Fruit fly (Drosophila melanogaster) whole organism, embryonic: ENCODE results near the gene CG7546.
A peak's percentile ranks its signal among the peaks of the same experiment; 100 is the strongest.
"Not testable (repeated sequence)": the region's sequence is repeated elsewhere in the genome, so short reads cannot be mapped to it uniquely, and the experiment has no call there.

Experiments used
- Atf6 ChIP-seq: fragments of 200-800 bp; sonication (Bioruptor generic); IDR thresholded peaks from 2 replicates; pipeline ENCODE4 v1.3.6; 2022; ENCODE audit warnings: missing biosample characterization, missing genetic modification characterization
- B-H2 ChIP-seq: fragments of 200-800 bp; sonication (Bioruptor generic); optimal IDR thresholded peaks from 2 replicates; lab custom pipeline; 2018; ENCODE audit warnings: missing biosample characterization, mild to moderate bottlenecking, missing genetic modification characterization
- CG10321 ChIP-seq: fragments of 200-800 bp; sonication (Bioruptor generic); IDR thresholded peaks from 2 replicates; pipeline ENCODE4 v1.3.6; 2022; ENCODE audit warnings: missing biosample characterization, missing genetic modification characterization
- CG11504 ChIP-seq: fragments of 200-800 bp; sonication (Bioruptor generic); optimal IDR thresholded peaks from 3 replicates; lab custom pipeline; 2019; ENCODE audit warnings: missing biosample characterization, mild to moderate bottlenecking, missing genetic modification characterization, moderate library complexity
- CG12219 ChIP-seq: fragments of 200-800 bp; sonication (Bioruptor generic); optimal IDR thresholded peaks from 3 replicates; lab custom pipeline; 2018; ENCODE audit warnings: missing biosample characterization, mild to moderate bottlenecking, missing genetic modification characterization
- CG12299 ChIP-seq: fragments of 200-800 bp; sonication (Bioruptor generic); optimal IDR thresholded peaks from 2 replicates; lab custom pipeline; 2018; ENCODE audit warnings: missing biosample characterization, mild to moderate bottlenecking, missing genetic modification characterization
- CG14441 ChIP-seq: fragments of 200-800 bp; sonication (Bioruptor generic); IDR thresholded peaks from 2 replicates; pipeline ENCODE4 v1.3.6; 2022; ENCODE audit warnings: missing biosample characterization, missing genetic modification characterization
- CG1529 ChIP-seq: fragments of 200-800 bp; sonication (Bioruptor generic); optimal IDR thresholded peaks from 3 replicates; lab custom pipeline; 2018; ENCODE audit warnings: missing biosample characterization, missing genetic modification characterization
- CG15479 ChIP-seq: fragments of 200-800 bp; sonication (Bioruptor generic); optimal IDR thresholded peaks from 3 replicates; lab custom pipeline; 2019; ENCODE audit warnings: missing biosample characterization, mild to moderate bottlenecking, missing genetic modification characterization, moderate library complexity
- CG1602 ChIP-seq: fragments of 200-800 bp; sonication (Bioruptor generic); optimal IDR thresholded peaks from 3 replicates; lab custom pipeline; 2016; ENCODE audit warnings: missing biosample characterization, missing genetic modification characterization
- CG16813 ChIP-seq: fragments of 200-800 bp; sonication (Bioruptor generic); IDR thresholded peaks from 3 replicates; pipeline ENCODE4 v1.3.6; 2022; ENCODE audit warnings: missing biosample characterization, missing genetic modification characterization; ENCODE audit not compliant: partially characterized antibody
- CG17359 ChIP-seq: fragments of 200-800 bp; sonication (Bioruptor generic); optimal IDR thresholded peaks from 3 replicates; lab custom pipeline; 2018; ENCODE audit warnings: missing biosample characterization, mild to moderate bottlenecking, missing genetic modification characterization, moderate library complexity
- CG2199 ChIP-seq: fragments of 200-800 bp; sonication (Bioruptor generic); IDR thresholded peaks from 3 replicates; pipeline ENCODE4 v1.3.6; 2022; ENCODE audit warnings: missing biosample characterization, missing genetic modification characterization
- CG2889 ChIP-seq: fragments of 200-800 bp; sonication (Bioruptor generic); IDR thresholded peaks from 3 replicates; pipeline ENCODE4 v1.3.6; 2022; ENCODE audit warnings: missing biosample characterization, missing genetic modification characterization
- CG30020 ChIP-seq: fragments of 200-800 bp; optimal IDR thresholded peaks from 2 replicates; lab custom pipeline; 2019; ENCODE audit warnings: missing biosample characterization, mild to moderate bottlenecking, missing genetic modification characterization, moderate library complexity
- CG33213 ChIP-seq: fragments of 200-800 bp; sonication (Bioruptor generic); optimal IDR thresholded peaks from 3 replicates; lab custom pipeline; 2016; ENCODE audit warnings: missing biosample characterization, missing genetic modification characterization
- CG3847 ChIP-seq: fragments of 200-800 bp; sonication (Bioruptor generic); IDR thresholded peaks from 2 replicates; pipeline ENCODE4 v1.3.6; 2022; ENCODE audit warnings: missing biosample characterization, missing genetic modification characterization
- CG42726 ChIP-seq: fragments of 200-800 bp; sonication (Bioruptor generic); IDR thresholded peaks from 2 replicates; pipeline ENCODE4 v1.3.6; 2022; ENCODE audit warnings: missing biosample characterization, missing genetic modification characterization; ENCODE audit not compliant: partially characterized antibody
- CG7839 ChIP-seq: fragments of 200-800 bp; sonication (Bioruptor generic); optimal IDR thresholded peaks from 3 replicates; lab custom pipeline; 2018; ENCODE audit warnings: missing biosample characterization, mild to moderate bottlenecking, missing genetic modification characterization, moderate library complexity
- CG8089 ChIP-seq: fragments of 200-800 bp; sonication (Bioruptor generic); optimal IDR thresholded peaks from 3 replicates; lab custom pipeline; 2016; ENCODE audit warnings: missing biosample characterization, missing genetic modification characterization
- Dbx ChIP-seq: fragments of 200-800 bp; sonication (Bioruptor generic); IDR thresholded peaks from 3 replicates; pipeline ENCODE4 v1.3.6; 2022; ENCODE audit warnings: missing biosample characterization, missing genetic modification characterization
- Dp ChIP-seq: fragments of 200-800 bp; sonication (Bioruptor generic); optimal IDR thresholded peaks from 2 replicates; lab custom pipeline; 2018; ENCODE audit warnings: missing biosample characterization, mild to moderate bottlenecking, missing genetic modification characterization, moderate library complexity
- Dref ChIP-seq: fragments of 200-800 bp; sonication (Bioruptor generic); IDR thresholded peaks from 2 replicates; pipeline ENCODE4 v1.3.6; 2022; ENCODE audit warnings: missing biosample characterization, missing genetic modification characterization
- Eip74EF ChIP-seq, 2 experiments: fragments of 200-800 bp in 1 of 2; fragments of >200 bp in 1 of 2; sonication (Bioruptor generic) in 1 of 2; optimal IDR thresholded peaks; 2 replicates each; lab custom pipeline; 2017 to 2019; ENCODE audit warnings: missing biosample characterization in 2 of 2, missing genetic modification characterization in 2 of 2, mild to moderate bottlenecking in 1 of 2, moderate library complexity in 1 of 2
- Ets65A ChIP-seq: fragments of 200-800 bp; sonication (Bioruptor generic); peaks from one replicate; lab custom pipeline; 2016; ENCODE audit warnings: missing biosample characterization, missing genetic modification characterization
- Hand ChIP-seq: fragments of 200-800 bp; sonication (Bioruptor generic); optimal IDR thresholded peaks from 2 replicates; lab custom pipeline; 2017; ENCODE audit warnings: mild to moderate bottlenecking, missing biosample characterization, missing genetic modification reagents, missing genetic modification characterization
- Hey ChIP-seq: fragments of 200-800 bp; sonication (Bioruptor generic); optimal IDR thresholded peaks from 3 replicates; lab custom pipeline; 2018; ENCODE audit warnings: missing biosample characterization, mild to moderate bottlenecking, missing genetic modification characterization
- MESR4 ChIP-seq: fragments of 200-800 bp; sonication (Bioruptor generic); optimal IDR thresholded peaks from 2 replicates; lab custom pipeline; 2018; ENCODE audit warnings: missing biosample characterization, mild to moderate bottlenecking, missing genetic modification characterization, moderate library complexity
- Nf-YA ChIP-seq: fragments of 200-800 bp; sonication (Bioruptor generic); IDR thresholded peaks from 2 replicates; pipeline ENCODE4 v1.3.6; 2022; ENCODE audit warnings: missing biosample characterization, missing genetic modification characterization
- Nf-YC ChIP-seq: fragments of 200-800 bp; optimal IDR thresholded peaks from 3 replicates; lab custom pipeline; 2019; ENCODE audit warnings: missing biosample characterization, mild to moderate bottlenecking, missing genetic modification characterization, moderate library complexity
- Side ChIP-seq: fragments of 200-800 bp; sonication (Bioruptor generic); optimal IDR thresholded peaks from 2 replicates; lab custom pipeline; 2016; ENCODE audit warnings: missing biosample characterization, missing genetic modification characterization
- crol ChIP-seq: fragments of 200-800 bp; sonication (Bioruptor generic); IDR thresholded peaks from 2 replicates; pipeline ENCODE4 v1.3.6; 2022; ENCODE audit warnings: missing biosample characterization, missing genetic modification characterization
- dpn ChIP-seq, 2 experiments: fragments of 200-800 bp; sonication (Bioruptor generic); optimal IDR thresholded peaks; 3 replicates each; lab custom pipeline; 2016; ENCODE audit warnings: missing biosample characterization in 2 of 2, missing genetic modification characterization in 2 of 2
- eve ChIP-seq, 2 experiments: fragments of >200 bp; optimal IDR thresholded peaks; 2 replicates each; lab custom pipeline; 2017; ENCODE audit warnings: missing biosample characterization in 2 of 2, missing genetic modification characterization in 2 of 2
- hb ChIP-seq: fragments of 200-800 bp; sonication (Bioruptor generic); IDR thresholded peaks from 3 replicates; pipeline ENCODE4 v1.3.6; 2022; ENCODE audit warnings: missing biosample characterization, missing genetic modification characterization; ENCODE audit not compliant: partially characterized antibody
- jing ChIP-seq: fragments of 200-800 bp; sonication (Bioruptor generic); optimal IDR thresholded peaks from 2 replicates; lab custom pipeline; 2018; ENCODE audit warnings: missing biosample characterization, mild to moderate bottlenecking, missing genetic modification characterization
- lov ChIP-seq, 2 experiments: fragments of 200-800 bp in 1 of 2; fragments of >200 bp in 1 of 2; sonication (Bioruptor generic) in 1 of 2; IDR thresholded peaks in 1 of 2; optimal IDR thresholded peaks in 1 of 2; 2 replicates in 1 of 2; 3 replicates in 1 of 2; pipeline versions ENCODE4 v1.3.6 to Lab custom; 2017 to 2022; ENCODE audit warnings: missing biosample characterization in 1 of 2, missing genetic modification characterization in 1 of 2
- sna ChIP-seq: fragments of 200-800 bp; sonication (Bioruptor generic); IDR thresholded peaks from 2 replicates; pipeline ENCODE4 v1.3.6; 2022; ENCODE audit warnings: missing biosample characterization, missing genetic modification characterization; ENCODE audit not compliant: partially characterized antibody
- ssp ChIP-seq: fragments of 200-800 bp; sonication (Bioruptor generic); IDR thresholded peaks from 2 replicates; pipeline ENCODE4 v1.3.6; 2022; ENCODE audit warnings: missing biosample characterization, missing genetic modification characterization
- stwl ChIP-seq: fragments of 200-800 bp; sonication (Bioruptor generic); optimal IDR thresholded peaks from 3 replicates; lab custom pipeline; 2018; ENCODE audit warnings: missing biosample characterization, mild to moderate bottlenecking, missing genetic modification characterization, moderate library complexity
- tap ChIP-seq: fragments of 200-800 bp; optimal IDR thresholded peaks from 3 replicates; lab custom pipeline; 2019; ENCODE audit warnings: missing biosample characterization, mild to moderate bottlenecking, missing genetic modification characterization, moderate library complexity
- twi ChIP-seq: fragments of 200-800 bp; optimal IDR thresholded peaks from 2 replicates; lab custom pipeline; 2019; ENCODE audit warnings: missing biosample characterization, mild to moderate bottlenecking, missing genetic modification characterization, moderate library complexity
- vnd ChIP-seq: fragments of 200-800 bp; sonication (Bioruptor generic); IDR thresholded peaks from 3 replicates; pipeline ENCODE4 v1.3.6; 2022; ENCODE audit warnings: missing biosample characterization, missing genetic modification characterization; ENCODE audit not compliant: partially characterized antibody

CG7546 gene

dm6 chr3L:7491564-7491963 lies 19.2 kb upstream of the CG7546 start, which contains the start of gene Cyp316a1:
Gene Cyp316a1 (plus strand): TSS chr3L:7491864.
- peak; percentile 6 for TF ChIP-seq CG11504 (tag; lab: Kevin White, UChicago)
- TF ChIP-seq CG12299, result no peak

dm6 chr3L:7496097-7496496 lies 14.7 kb upstream of the CG7546 start, which contains the start of gene Cyp4d8:
Gene Cyp4d8 (minus strand): TSS chr3L:7496197.
- TF ChIP-seq MESR4 (GFP tag; lab: Kevin White, UChicago), result no peak
- TF ChIP-seq CG14441 (GFP tag; lab: Robert Waterston, UW), result no peak
- no peak for TF ChIP-seq CG3847
- TF ChIP-seq Ets65A (GFP tag; lab: Kevin White, UChicago), result peak; percentile 46

- TF ChIP-seq Nf-YA; CG12219 (GFP tag; lab: Kevin White, UChicago); crol: not testable (repeated sequence)
These were observed 12.1 kb upstream of the CG7546 start, which contains the start of gene CG8539 for dm6 chr3L:7498731-7499130. Gene CG8539 (minus strand): TSS chr3L:7498831.

dm6 chr3L:7506117-7506516 lies 4.7 kb upstream of the CG7546 start, which contains the start of gene CG7548:
Gene CG7548 (minus strand): TSS chr3L:7506217.
- TF ChIP-seq CG30020 (tag; lab: Kevin White, UChicago) (no peak), lov (optimal IDR thresholded peaks at IDR 0.05; lab: Kevin White, UChicago) (no peak), lov (GFP tag; IDR thresholded peaks at IDR 0.05; lab: Robert Waterston, UW) (no peak), Nf-YC (tag; lab: Kevin White, UChicago) (no peak), vnd (no peak), hb (GFP tag; lab: Robert Waterston, UW) (no peak), Side (GFP tag; lab: Kevin White, UChicago) (no peak), tap (tag; lab: Kevin White, UChicago) (no peak), sna (GFP tag; lab: Robert Waterston, UW) (no peak), ssp (GFP tag; lab: Robert Waterston, UW) (no peak), CG42726 (GFP tag; lab: Robert Waterston, UW) (no peak), CG15479 (no peak), CG8089 (GFP tag; lab: Kevin White, UChicago) (no peak), CG1602 (no peak), CG10321 (GFP tag; lab: Robert Waterston, UW) (no peak), CG1529 (GFP tag; lab: Kevin White, UChicago) (no peak), Dref (no peak), jing (GFP tag; lab: Kevin White, UChicago) (no peak), Hand (no peak), Hey (no peak)

- TF ChIP-seq Atf6 (GFP tag; lab: Robert Waterston, UW) (no peak), Dp (no peak), Eip74EF (GFP tag; optimal IDR thresholded peaks at IDR 0.05; lab: Kevin White, UChicago) (no peak), dpn (GFP tag; optimal IDR thresholded peaks at IDR 0.05; lab: Kevin White, UChicago) (no peak), twi (peak; percentile 96), CG2889 (no peak), CG33213 (GFP tag; lab: Kevin White, UChicago) (no peak), CG2199 (GFP tag; lab: Robert Waterston, UW) (peak; percentile 48; the same call in 1 of the 3 replicates), eve (GFP tag; optimal IDR thresholded peaks at IDR 0.05; lab: Kevin White, UChicago) (no peak), CG7839 (tag; lab: Kevin White, UChicago) (no peak), B-H2 (no peak), Dbx (GFP tag; lab: Robert Waterston, UW) (0 out of 3 replicates have a peak, but pooled peaks have one; percentile 18), CG17359 (no peak), stwl (no peak), CG16813 (GFP tag; lab: Robert Waterston, UW) (0 out of 3 replicates have a peak, but pooled peaks have one; percentile 10), CG15479 (no peak)
These were observed 7.7 kb downstream of the CG7546 start, which contains the start of gene ltl for dm6 chr3L:7518351-7519102. Gene ltl (plus strand): TSS chr3L:7518997.
